Worm (Caenorhabditis elegans): ENCODE measurements around the gene Y77E11A.23.

- no peak for TF ChIP-seq W03F9.2 (tag; optimal IDR thresholded peaks at IDR 0.05)
- TF ChIP-seq him-1 (tag; optimal IDR thresholded peaks at IDR 0.05) = no peak
Observed at ce11 chrIV:1478649-1479048, 48.5 kb upstream of the Y77E11A.23 start.
